Worm (Caenorhabditis elegans) whole organism, early embryonic: ENCODE results near the gene mai-1.

ENCODE experiments used
- ama-1 ChIP-seq: fragments of 150-350 bp; optimal IDR thresholded peaks from 2 replicates; lab custom pipeline; 2014
- ceh-36 ChIP-seq: sonication (generic microtip); optimal IDR thresholded peaks from 2 replicates; lab custom pipeline; 2016; ENCODE audit warnings: missing genetic modification characterization, inconsistent platforms, missing compliant biosample characterization
- hmbx-1 ChIP-seq: sonication (generic microtip); optimal IDR thresholded peaks from 2 replicates; lab custom pipeline; 2016; ENCODE audit warnings: mild to moderate bottlenecking, missing genetic modification characterization, missing compliant biosample characterization
- scrt-1 ChIP-seq: fragments of 200-800 bp; sonication (Bioruptor generic); IDR thresholded peaks from 2 replicates; pipeline ENCODE4 v1.3.6; 2022; ENCODE audit warnings: missing genetic modification characterization, missing compliant biosample characterization

- TF ChIP-seq ama-1 (no peak), ceh-36 (tag; lab: Kevin White, UChicago) (no peak), scrt-1 (GFP tag; lab: Robert Waterston, UW) (no peak), hmbx-1 (no peak)
These were observed 26.4 kb downstream of the mai-1 start for ce11 chrX:3089894-3090414.
